Fruit fly (Drosophila melanogaster) whole organism, embryonic: ENCODE results near the gene CG32301.

Experiments used
- Adf1 ChIP-seq: fragments of 200-800 bp; sonication (Bioruptor generic); IDR thresholded peaks from 2 replicates; pipeline ENCODE4 v1.3.6; 2022; ENCODE audit warnings: missing biosample characterization, missing genetic modification characterization
- C15 ChIP-seq: fragments of 200-800 bp; sonication (Bioruptor generic); IDR thresholded peaks from 3 replicates; pipeline ENCODE4 v1.3.6; 2022; ENCODE audit warnings: missing biosample characterization, missing genetic modification characterization
- CG17612 ChIP-seq: fragments of 200-800 bp; sonication (Bioruptor generic); IDR thresholded peaks from 2 replicates; pipeline ENCODE4 v1.3.6; 2022; ENCODE audit warnings: missing biosample characterization, missing genetic modification characterization
- CG32767 ChIP-seq: fragments of 200-800 bp; sonication (Bioruptor generic); IDR thresholded peaks from 2 replicates; pipeline ENCODE4 v1.3.6; 2022; ENCODE audit warnings: missing biosample characterization, missing genetic modification characterization
- H15 ChIP-seq: fragments of 200-800 bp; sonication (Bioruptor generic); IDR thresholded peaks from 3 replicates; pipeline ENCODE4 v1.3.6; 2022; ENCODE audit warnings: missing biosample characterization, missing genetic modification characterization
- Side ChIP-seq: fragments of 200-800 bp; sonication (Bioruptor generic); optimal IDR thresholded peaks from 2 replicates; lab custom pipeline; 2016; ENCODE audit warnings: missing biosample characterization, missing genetic modification characterization
- dan ChIP-seq: fragments of 200-800 bp; sonication (Bioruptor generic); IDR thresholded peaks from 2 replicates; pipeline ENCODE4 v1.3.6; 2022; ENCODE audit warnings: missing biosample characterization, missing genetic modification characterization
- gcm2 ChIP-seq: fragments of 200-800 bp; sonication (Bioruptor generic); optimal IDR thresholded peaks from 2 replicates; lab custom pipeline; 2016; ENCODE audit warnings: missing biosample characterization, missing genetic modification characterization
- vvl ChIP-seq: fragments of 200-800 bp; sonication (Bioruptor generic); IDR thresholded peaks from 2 replicates; pipeline ENCODE4 v1.3.6; 2022; ENCODE audit warnings: missing biosample characterization, missing genetic modification characterization

DNA sequence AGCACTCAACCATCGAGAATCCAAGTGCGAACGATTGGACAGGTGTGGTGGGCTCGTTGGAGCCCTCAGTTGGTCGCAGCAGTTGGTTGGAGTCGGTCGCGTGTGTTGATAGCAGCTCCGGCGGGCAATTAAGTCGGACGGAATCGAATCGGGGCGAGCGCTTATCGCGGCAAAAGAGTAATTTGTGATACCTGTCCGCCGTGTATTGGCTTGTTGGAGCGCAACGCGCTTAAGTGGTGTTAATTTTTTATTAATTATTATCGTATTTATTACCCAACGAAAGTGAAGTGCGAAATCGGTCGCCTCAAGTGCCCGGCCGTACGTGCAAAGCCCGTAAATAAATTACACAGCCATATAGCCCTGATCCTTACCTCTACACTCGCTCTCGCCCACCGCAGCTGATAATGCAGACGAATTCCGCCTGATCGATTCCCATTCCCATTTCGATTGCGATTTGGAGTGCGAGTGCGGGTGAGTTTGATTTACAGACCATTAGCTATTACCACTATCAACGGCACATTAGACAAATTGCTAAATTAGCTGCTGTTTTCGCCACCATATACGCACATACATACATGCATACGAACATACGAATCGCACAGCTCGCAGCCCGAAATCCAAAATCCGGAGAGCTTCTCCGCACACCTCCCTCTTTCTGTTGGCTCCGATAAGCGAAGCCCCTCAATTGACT is 6.6 kb upstream of the CG32301 start, which contains the start of gene ACXD:
- TF ChIP-seq Adf1 (GFP tag; lab: Robert Waterston, UW) (no peak), CG32767 (GFP tag; lab: Robert Waterston, UW) (no peak), Side (no peak), dan (GFP tag; lab: Robert Waterston, UW) (no peak), gcm2 (GFP tag; lab: Kevin White, UChicago) (no peak), vvl (GFP tag; lab: Robert Waterston, UW) (no peak), C15 (GFP tag; lab: Robert Waterston, UW) (no peak), CG17612 (no peak), H15 (GFP tag; lab: Robert Waterston, UW) (no peak)
